Fruit fly (Drosophila melanogaster): Measurements from ENCODE around the gene Amacr.

DNA sequence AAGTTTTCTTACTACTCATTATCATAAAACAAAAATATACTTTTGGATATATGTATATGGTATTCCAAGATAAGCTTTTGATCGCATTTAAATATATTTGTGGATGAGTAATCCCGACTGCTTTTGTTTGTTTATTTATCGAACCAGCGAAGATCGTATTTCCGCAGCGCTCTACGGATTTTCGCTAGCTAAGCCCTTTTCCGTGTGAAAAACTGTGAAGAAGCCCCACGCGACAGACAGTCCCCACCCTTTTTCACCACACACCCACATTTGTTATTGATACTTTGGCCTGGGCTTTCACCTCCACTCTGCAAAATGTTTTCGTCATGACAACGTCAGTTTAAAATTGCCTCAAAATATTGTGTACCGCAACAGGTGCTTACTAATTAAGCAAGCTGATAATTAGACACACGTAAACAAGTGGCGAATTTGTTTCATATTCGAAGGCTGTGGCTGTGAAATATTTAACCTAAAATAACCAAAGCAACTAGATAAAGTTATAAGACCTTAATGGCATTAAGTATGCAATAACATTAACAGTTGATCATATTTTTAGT lies 40.9 kb upstream of the Amacr start:
- TF ChIP-seq h (GFP tag; optimal IDR thresholded peaks at IDR 0.05) (no peak), GATAd (GFP tag; optimal IDR thresholded peaks at IDR 0.05) (no peak), pan (optimal IDR thresholded peaks at IDR 0.05) (no peak)

Measured in whole organism, wandering third instar larva.